Worm (Caenorhabditis elegans): ENCODE data around the gene ets-4.

Gene ets-4

ce11 chrX:6499736-6500135 is 18.9 kb upstream of the ets-4 start, which contains the start of gene actl-1:
Gene actl-1, minus strand, starts transcription at chrX:6499836.
- no peak for TF ChIP-seq K12H6.12 (tag; optimal IDR thresholded peaks at IDR 0.05)
- no peak for TF ChIP-seq snpc-3.4 (tag; optimal IDR thresholded peaks at IDR 0.05)
- TF ChIP-seq F57C9.4 (tag; optimal IDR thresholded peaks at IDR 0.05) = no peak
- TF ChIP-seq mcd-1 (GFP tag; IDR thresholded peaks at IDR 0.05) = no peak
- TF ChIP-seq B0019.2 (GFP tag; conservative IDR thresholded peaks at IDR 0.05) = no peak
- no peak for TF ChIP-seq Y56A3A.18 (GFP tag; IDR thresholded peaks at IDR 0.05)
- TF ChIP-seq aptf-3 (GFP tag; IDR thresholded peaks at IDR 0.05) = no peak
- TF ChIP-seq D2030.7 (GFP tag; IDR thresholded peaks at IDR 0.05) = no peak
- TF ChIP-seq madf-8 (GFP tag; conservative IDR thresholded peaks at IDR 0.05) = no peak
- no peak for TF ChIP-seq mel-28 (tag; optimal IDR thresholded peaks at IDR 0.05; ENCODE audit: borderline replicate concordance)
- no peak for TF ChIP-seq egl-44 (GFP tag; IDR thresholded peaks at IDR 0.05)
- TF ChIP-seq F22D6.2 (tag; optimal IDR thresholded peaks at IDR 0.05) = no peak
- TF ChIP-seq ztf-18 (tag; optimal IDR thresholded peaks at IDR 0.05) = no peak
- no peak for TF ChIP-seq nfya-2 (GFP tag; IDR thresholded peaks at IDR 0.05)
- TF ChIP-seq mxl-1 (tag; optimal IDR thresholded peaks at IDR 0.05) = no peak
- no peak for TF ChIP-seq unc-62 (GFP tag; optimal IDR thresholded peaks at IDR 0.05)
- no peak for TF ChIP-seq tbx-9 (tag; optimal IDR thresholded peaks at IDR 0.05; ENCODE audit: borderline replicate concordance)

ce11 chrX:6503148-6503547 is 15.5 kb upstream of the ets-4 start:
- TF ChIP-seq lin-40 (tag; optimal IDR thresholded peaks at IDR 0.05) = no peak
- no peak for TF ChIP-seq F37B4.10 (GFP tag; IDR thresholded peaks at IDR 0.05)
- no peak for TF ChIP-seq tbp1 (GFP tag; optimal IDR thresholded peaks at IDR 0.05)
- TF ChIP-seq nhr-80 (tag; optimal IDR thresholded peaks at IDR 0.05) = peak; percentile 56

ce11 chrX:6505008-6505407 is 13.7 kb upstream of the ets-4 start, which contains the start of gene cdf-1:
Gene cdf-1, minus strand, starts transcription at chrX:6505143.
- TF ChIP-seq hlh-12 (tag; optimal IDR thresholded peaks at IDR 0.05) = no peak
- peak; percentile 80 for TF ChIP-seq ztf-18 (tag; optimal IDR thresholded peaks at IDR 0.05)

ce11 chrX:6505662-6506061 is 13.0 kb upstream of the ets-4 start, which contains the start of gene glr-8:
Gene glr-8, plus strand, starts transcription at chrX:6505980.
- TF ChIP-seq hmg-1.2 (GFP tag; IDR thresholded peaks at IDR 0.05) = peak; percentile 49; the same call in 1 of the 2 replicates
- no peak for TF ChIP-seq F55B11.4 (tag; optimal IDR thresholded peaks at IDR 0.05; ENCODE audit: borderline replicate concordance, insufficient read depth)
- no peak for TF ChIP-seq cebp-1 (GFP tag; IDR thresholded peaks at IDR 0.05)
- peak; percentile 69 for TF ChIP-seq cebp-1 (tag; optimal IDR thresholded peaks at IDR 0.05)
- no peak for TF ChIP-seq D2030.7 (GFP tag; IDR thresholded peaks at IDR 0.05)

ce11 chrX:6507734-6508133 is 10.9 kb upstream of the ets-4 start:
- TF ChIP-seq efl-1 (GFP tag; optimal IDR thresholded peaks at IDR 0.05) (no peak), F37B4.10 (GFP tag; IDR thresholded peaks at IDR 0.05) (no peak), mxl-1 (tag; optimal IDR thresholded peaks at IDR 0.05) (no peak), mcd-1 (GFP tag; IDR thresholded peaks at IDR 0.05) (no peak), snpc-1.3 (tag; optimal IDR thresholded peaks at IDR 0.05; ENCODE audit: insufficient read depth) (no peak), mel-28 (tag; optimal IDR thresholded peaks at IDR 0.05; ENCODE audit: borderline replicate concordance) (no peak), atf-7 (tag; optimal IDR thresholded peaks at IDR 0.05) (no peak), T07F8.4 (tag; optimal IDR thresholded peaks at IDR 0.05) (no peak)

- no peak for TF ChIP-seq athp-1 (tag; optimal IDR thresholded peaks at IDR 0.05)
- no peak for TF ChIP-seq F49E8.2 (tag; optimal IDR thresholded peaks at IDR 0.05; ENCODE audit: insufficient read depth)
- TF ChIP-seq madf-6 (GFP tag; IDR thresholded peaks at IDR 0.05) = no peak
- TF ChIP-seq C17E4.6 (GFP tag; IDR thresholded peaks at IDR 0.05) = no peak
- TF ChIP-seq madf-8 (GFP tag; conservative IDR thresholded peaks at IDR 0.05) = no peak
- TF ChIP-seq snpc-4 (GFP tag; optimal IDR thresholded peaks at IDR 0.05) = no peak
- no peak for TF ChIP-seq snpc-4 (tag; optimal IDR thresholded peaks at IDR 0.05)
- TF ChIP-seq cebp-1 (GFP tag; IDR thresholded peaks at IDR 0.05) = no peak
- peak; percentile 14 for TF ChIP-seq cebp-1 (tag; optimal IDR thresholded peaks at IDR 0.05)
Measured at ce11 chrX:6509813-6510212, 8.9 kb upstream of the ets-4 start.
